Worm (Caenorhabditis elegans) whole organism, L3 larva: ENCODE results near the gene eak-7.
A peak's percentile ranks its signal among the peaks of the same experiment; 100 is the strongest.

Source experiments
- R02D3.7 ChIP-seq: fragments of 150-350 bp; optimal IDR thresholded peaks from 2 replicates; lab custom pipeline; 2014; ENCODE audit warnings: missing biosample characterization, missing genetic modification characterization
- ZK546.5 ChIP-seq: sonication (generic microtip); optimal IDR thresholded peaks from 2 replicates; lab custom pipeline; 2017; ENCODE audit warnings: missing biosample characterization, missing genetic modification characterization
- ama-1 ChIP-seq: fragments of 150-350 bp; optimal IDR thresholded peaks from 2 replicates; lab custom pipeline; 2018
- ceh-28 ChIP-seq: fragments of 150-350 bp; optimal IDR thresholded peaks from 2 replicates; lab custom pipeline; 2014; ENCODE audit warnings: missing biosample characterization, missing genetic modification reagents, missing genetic modification characterization
- ceh-82 ChIP-seq: fragments of 150-350 bp; optimal IDR thresholded peaks from 2 replicates; lab custom pipeline; 2014; ENCODE audit warnings: missing biosample characterization, missing genetic modification characterization
- ceh-9 ChIP-seq: sonication (generic microtip); optimal IDR thresholded peaks from 2 replicates; lab custom pipeline; 2018; ENCODE audit warnings: missing biosample characterization, missing genetic modification characterization
- daf-12 ChIP-seq: fragments of 150-350 bp; optimal IDR thresholded peaks from 2 replicates; lab custom pipeline; 2014; ENCODE audit warnings: missing biosample characterization, missing genetic modification reagents, missing genetic modification characterization
- egl-5 ChIP-seq: fragments of 150-350 bp; optimal IDR thresholded peaks from 2 replicates; lab custom pipeline; 2017; ENCODE audit warnings: missing biosample characterization, missing genetic modification reagents, missing genetic modification characterization, inconsistent platforms
- elt-1 ChIP-seq: fragments of 150-350 bp; optimal IDR thresholded peaks from 2 replicates; lab custom pipeline; 2014; ENCODE audit warnings: missing biosample characterization, missing genetic modification characterization
- fkh-10 ChIP-seq: sonication (generic microtip); optimal IDR thresholded peaks from 2 replicates; lab custom pipeline; 2017; ENCODE audit warnings: missing biosample characterization, missing genetic modification reagents, missing genetic modification characterization
- fkh-2 ChIP-seq: fragments of 150-350 bp; optimal IDR thresholded peaks from 2 replicates; lab custom pipeline; 2014; ENCODE audit warnings: missing biosample characterization, missing genetic modification reagents, missing genetic modification characterization
- fos-1 ChIP-seq: fragments of 150-350 bp; optimal IDR thresholded peaks from 2 replicates; lab custom pipeline; 2014; ENCODE audit warnings: missing biosample characterization, missing genetic modification characterization
- lin-15B ChIP-seq: fragments of 150-350 bp; optimal IDR thresholded peaks from 2 replicates; lab custom pipeline; 2014; ENCODE audit warnings: missing biosample characterization, missing genetic modification characterization
- lin-39 ChIP-seq: fragments of 150-350 bp; optimal IDR thresholded peaks from 2 replicates; lab custom pipeline; 2018; ENCODE audit warnings: missing biosample characterization, missing genetic modification reagents, missing genetic modification characterization
- lsy-12 ChIP-seq: sonication (generic microtip); optimal IDR thresholded peaks from 2 replicates; lab custom pipeline; 2016; ENCODE audit warnings: mild to moderate bottlenecking, missing genetic modification characterization, missing compliant biosample characterization
- mdl-1 ChIP-seq: fragments of 150-350 bp; optimal IDR thresholded peaks from 2 replicates; lab custom pipeline; 2014; ENCODE audit warnings: missing biosample characterization, missing genetic modification characterization
- mml-1 ChIP-seq: fragments of 150-350 bp; sonication (generic microtip); optimal IDR thresholded peaks from 3 replicates; lab custom pipeline; 2014; ENCODE audit warnings: missing biosample characterization, missing genetic modification characterization
- nfya-1 ChIP-seq: sonication (generic microtip); optimal IDR thresholded peaks from 2 replicates; lab custom pipeline; 2017; ENCODE audit warnings: missing genetic modification characterization, mild to moderate bottlenecking, missing compliant biosample characterization, antibody characterized with exemption, moderate library complexity; ENCODE audit not compliant: insufficient read depth
- nhr-11 ChIP-seq: fragments of 150-350 bp; optimal IDR thresholded peaks from 2 replicates; lab custom pipeline; 2014; ENCODE audit warnings: missing biosample characterization, missing genetic modification characterization
- nhr-12 ChIP-seq: fragments of 150-350 bp; optimal IDR thresholded peaks from 2 replicates; lab custom pipeline; 2014; ENCODE audit warnings: missing biosample characterization, missing genetic modification characterization
- nhr-23 ChIP-seq: fragments of 150-350 bp; optimal IDR thresholded peaks from 2 replicates; lab custom pipeline; 2014; ENCODE audit warnings: missing biosample characterization, missing genetic modification reagents, missing genetic modification characterization
- nhr-25 ChIP-seq: sonication (generic microtip); optimal IDR thresholded peaks from 2 replicates; lab custom pipeline; 2017; ENCODE audit warnings: missing biosample characterization, missing genetic modification characterization
- nhr-28 ChIP-seq: fragments of 150-350 bp; optimal IDR thresholded peaks from 2 replicates; lab custom pipeline; 2014; ENCODE audit warnings: missing biosample characterization, missing genetic modification characterization
- nhr-43 ChIP-seq: sonication (generic microtip); optimal IDR thresholded peaks from 2 replicates; lab custom pipeline; 2016; ENCODE audit warnings: mild to moderate bottlenecking, missing genetic modification characterization, missing compliant biosample characterization; ENCODE audit not compliant: poor library complexity, severe bottlenecking
- nhr-67 ChIP-seq: fragments of 150-350 bp; optimal IDR thresholded peaks from 2 replicates; lab custom pipeline; 2014; ENCODE audit warnings: missing biosample characterization, missing genetic modification characterization
- nhr-76 ChIP-seq: fragments of 150-350 bp; sonication (generic microtip); optimal IDR thresholded peaks from 5 replicates; lab custom pipeline; 2014; ENCODE audit warnings: missing biosample characterization, missing genetic modification characterization
- pha-4 ChIP-seq: fragments of 150-350 bp; optimal IDR thresholded peaks from 2 replicates; lab custom pipeline; 2014; ENCODE audit warnings: missing biosample characterization, missing genetic modification reagents, missing genetic modification characterization
- sea-2 ChIP-seq: fragments of 150-350 bp; sonication (generic microtip); optimal IDR thresholded peaks from 4 replicates; lab custom pipeline; 2014; ENCODE audit warnings: missing biosample characterization, missing genetic modification reagents, missing genetic modification characterization
- skn-1 ChIP-seq: fragments of 150-350 bp; optimal IDR thresholded peaks from 2 replicates; lab custom pipeline; 2014; ENCODE audit warnings: missing biosample characterization, missing genetic modification characterization
- snpc-4 ChIP-seq: fragments of 150-350 bp; optimal IDR thresholded peaks from 2 replicates; lab custom pipeline; 2014; ENCODE audit warnings: missing biosample characterization, missing genetic modification characterization
- tbx-2 ChIP-seq: sonication (generic microtip); optimal IDR thresholded peaks from 2 replicates; lab custom pipeline; 2016; ENCODE audit warnings: mild to moderate bottlenecking, missing genetic modification characterization, missing compliant biosample characterization
- unc-39 ChIP-seq: sonication (generic microtip); optimal IDR thresholded peaks from 4 replicates; lab custom pipeline; 2017; ENCODE audit warnings: missing biosample characterization, missing genetic modification characterization
- unc-62 ChIP-seq: fragments of 150-350 bp; sonication (generic microtip); optimal IDR thresholded peaks from 4 replicates; lab custom pipeline; 2014; ENCODE audit warnings: missing biosample characterization, missing genetic modification reagents, missing genetic modification characterization
- ztf-11 ChIP-seq: fragments of 150-350 bp; optimal IDR thresholded peaks from 2 replicates; lab custom pipeline; 2014; ENCODE audit warnings: missing biosample characterization, missing genetic modification characterization
- ztf-4 ChIP-seq: fragments of 150-350 bp; optimal IDR thresholded peaks from 2 replicates; lab custom pipeline; 2014; ENCODE audit warnings: missing biosample characterization, missing genetic modification characterization

eak-7 gene

ce11 chrIV:12545393-12545792 is 20.4 kb downstream of the eak-7 start:
- TF ChIP-seq pha-4 = peak; percentile 7
- no peak for TF ChIP-seq fkh-2 (tag; lab: Kevin White, UChicago)

- no peak for TF ChIP-seq unc-39
- no peak for TF ChIP-seq tbx-2 (tag; lab: Kevin White, UChicago)
- TF ChIP-seq snpc-4 (tag; lab: Kevin White, UChicago) = no peak
- TF ChIP-seq ceh-9 (tag; lab: Kevin White, UChicago) = no peak
- no peak for TF ChIP-seq nhr-43 (tag; lab: Kevin White, UChicago)
- TF ChIP-seq nhr-76 (tag; lab: Kevin White, UChicago) = no peak
- TF ChIP-seq ceh-82 (tag; lab: Kevin White, UChicago) = no peak
- TF ChIP-seq fkh-10 (GFP tag; lab: Kevin White, UChicago) = no peak
- TF ChIP-seq skn-1 (tag; lab: Kevin White, UChicago) = no peak
- TF ChIP-seq lin-39 (tag; lab: Kevin White, UChicago) = no peak
- no peak for TF ChIP-seq R02D3.7
- no peak for TF ChIP-seq pha-4
- TF ChIP-seq ztf-11 = no peak
- TF ChIP-seq lin-15B (tag; lab: Kevin White, UChicago) = no peak
- no peak for TF ChIP-seq daf-12 (tag; lab: Kevin White, UChicago)
- TF ChIP-seq fkh-2 (tag; lab: Kevin White, UChicago) = no peak
- no peak for TF ChIP-seq nhr-28
- TF ChIP-seq, all 47 proteins: peak for 0
Observed at ce11 chrIV:12544624-12545023, 21.2 kb downstream of the eak-7 start.

DNA sequence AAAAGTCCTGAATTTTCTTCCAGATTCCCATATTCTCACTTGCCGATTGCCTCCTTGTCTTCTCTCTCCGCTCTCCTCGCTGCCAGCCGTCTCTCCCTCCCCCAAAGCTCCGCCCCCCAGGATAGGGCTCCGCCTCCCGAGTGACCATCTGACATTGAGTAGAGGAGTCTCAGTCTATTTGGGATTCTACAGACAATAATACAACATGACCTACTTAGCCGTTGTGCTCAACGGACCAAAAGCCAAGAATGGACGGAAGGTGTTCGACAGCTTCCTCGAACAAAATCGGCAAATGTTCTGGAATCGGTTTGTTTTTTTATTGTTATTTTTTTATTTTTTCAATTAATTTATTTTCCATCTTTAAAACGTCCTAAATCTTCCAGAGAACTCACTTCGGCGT is 23.8 kb downstream of the eak-7 start, which contains the start of gene ham-1:
Gene ham-1, plus strand, starts transcription at position 173 of the 400 bp plus-strand sequence.
- no peak for TF ChIP-seq fos-1 (tag; lab: Kevin White, UChicago)
- TF ChIP-seq nhr-23 = no peak
- TF ChIP-seq ztf-11 = no peak
- no peak for TF ChIP-seq snpc-4 (tag; lab: Kevin White, UChicago)
- TF ChIP-seq nfya-1 = no peak
- no peak for TF ChIP-seq sea-2 (GFP tag; lab: Kevin White, UChicago)
- TF ChIP-seq ceh-28 (tag; lab: Kevin White, UChicago) = no peak
- TF ChIP-seq ZK546.5 = no peak
- no peak for TF ChIP-seq unc-39
- no peak for TF ChIP-seq fkh-2 (tag; lab: Kevin White, UChicago)
- no peak for TF ChIP-seq unc-62 (GFP tag; lab: Kevin White, UChicago)
- TF ChIP-seq daf-12 (tag; lab: Kevin White, UChicago) = no peak
- no peak for TF ChIP-seq ama-1
- no peak for TF ChIP-seq mml-1
- no peak for TF ChIP-seq egl-5 (tag; lab: Kevin White, UChicago)
- TF ChIP-seq ztf-4 = no peak
- no peak for TF ChIP-seq nhr-12 (tag; lab: Kevin White, UChicago)
- TF ChIP-seq mdl-1 = no peak
- TF ChIP-seq, all 47 proteins: peak for 0

DNA sequence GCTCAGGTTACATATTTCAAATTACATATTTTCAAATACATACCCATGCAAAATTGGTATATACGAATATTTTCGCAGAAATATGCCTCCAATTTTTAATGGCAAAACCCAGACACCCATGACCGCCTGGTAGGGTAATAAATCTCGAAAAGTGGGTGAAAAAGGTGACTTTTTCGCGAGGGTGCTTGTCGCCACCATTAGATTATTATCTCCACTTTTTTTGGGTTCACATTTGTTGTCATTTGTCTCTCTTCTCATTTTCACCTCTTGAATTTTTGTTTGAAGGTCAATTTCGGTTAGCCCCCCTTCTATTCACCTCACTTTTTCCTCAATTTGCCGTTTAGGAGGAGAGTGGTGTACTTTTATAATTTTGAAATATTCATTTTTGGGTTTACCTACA is 25.5 kb downstream of the eak-7 start:
- TF ChIP-seq nhr-67 (tag; lab: Kevin White, UChicago) = no peak
- no peak for TF ChIP-seq nhr-28
- TF ChIP-seq nhr-25 (tag; lab: Kevin White, UChicago) = peak; percentile 44
- TF ChIP-seq elt-1 (tag; lab: Kevin White, UChicago) = peak; percentile 5

DNA sequence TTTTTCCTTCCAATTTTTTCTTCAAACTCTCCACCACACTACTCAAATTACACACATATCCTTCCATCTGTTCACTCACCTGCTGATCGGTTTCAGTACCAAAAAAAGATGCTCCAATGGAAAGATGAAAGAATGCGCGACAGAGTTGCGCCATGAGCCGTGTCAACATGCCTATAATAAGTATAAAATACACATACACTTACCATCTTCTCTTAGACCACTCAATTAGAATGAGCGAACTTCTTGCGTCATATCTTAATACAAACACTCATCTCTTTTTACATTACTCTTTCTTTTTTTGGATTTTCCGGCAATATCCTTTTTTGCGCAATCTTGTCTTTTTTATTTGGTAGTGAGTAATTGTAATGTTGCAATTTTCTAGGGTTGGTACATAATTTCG is 28.1 kb downstream of the eak-7 start:
- no peak for TF ChIP-seq nhr-76 (tag; lab: Kevin White, UChicago)
- TF ChIP-seq tbx-2 (tag; lab: Kevin White, UChicago) = no peak
- TF ChIP-seq nfya-1 = no peak
- TF ChIP-seq elt-1 (tag; lab: Kevin White, UChicago) = no peak
- TF ChIP-seq lsy-12 (tag; lab: Kevin White, UChicago) = no peak
- TF ChIP-seq nhr-28 = no peak
- TF ChIP-seq fkh-10 (GFP tag; lab: Kevin White, UChicago) = no peak
- no peak for TF ChIP-seq fkh-2 (tag; lab: Kevin White, UChicago)
- TF ChIP-seq, all 47 proteins: peak for 0

DNA sequence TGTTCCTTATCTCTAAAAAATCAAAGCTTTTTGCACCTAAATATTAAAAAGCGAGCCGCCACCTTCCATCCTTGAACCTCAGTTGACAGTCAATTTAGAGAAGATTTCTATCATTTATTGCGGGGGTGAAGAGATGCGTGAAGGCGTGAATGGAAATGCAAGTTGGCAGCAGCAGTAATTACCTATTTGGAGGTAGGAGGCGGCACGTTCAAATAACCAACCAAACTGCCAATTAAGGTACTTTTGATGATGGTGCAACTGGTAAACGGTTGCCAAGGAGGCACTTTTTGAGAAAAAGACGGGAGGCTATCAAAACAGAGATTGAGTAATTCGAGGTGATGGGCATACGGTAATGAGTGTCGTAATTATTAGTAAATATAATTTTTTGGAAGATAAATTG is 29.4 kb downstream of the eak-7 start:
- TF ChIP-seq ceh-9 (tag; lab: Kevin White, UChicago) (no peak), nhr-11 (tag; lab: Kevin White, UChicago) (no peak)
- TF ChIP-seq, all 47 proteins: peak for 0
